Worm (Caenorhabditis elegans) whole organism, L4/young adult: ENCODE data around the gene clec-22.

Experiments used
- W03F9.2 ChIP-seq: fragments of 150-350 bp; optimal IDR thresholded peaks from 2 replicates; lab custom pipeline; 2014; ENCODE audit warnings: missing biosample characterization, missing genetic modification characterization
- dao-5 ChIP-seq: sonication (generic microtip); optimal IDR thresholded peaks from 2 replicates; lab custom pipeline; 2016; ENCODE audit warnings: missing genotype, missing genetic modification characterization, moderate library complexity, missing compliant biosample characterization
- him-1 ChIP-seq: sonication (generic microtip); optimal IDR thresholded peaks from 2 replicates; lab custom pipeline; 2016; ENCODE audit warnings: missing genotype, missing genetic modification reagents, missing genetic modification characterization, missing compliant biosample characterization

Gene clec-22

DNA sequence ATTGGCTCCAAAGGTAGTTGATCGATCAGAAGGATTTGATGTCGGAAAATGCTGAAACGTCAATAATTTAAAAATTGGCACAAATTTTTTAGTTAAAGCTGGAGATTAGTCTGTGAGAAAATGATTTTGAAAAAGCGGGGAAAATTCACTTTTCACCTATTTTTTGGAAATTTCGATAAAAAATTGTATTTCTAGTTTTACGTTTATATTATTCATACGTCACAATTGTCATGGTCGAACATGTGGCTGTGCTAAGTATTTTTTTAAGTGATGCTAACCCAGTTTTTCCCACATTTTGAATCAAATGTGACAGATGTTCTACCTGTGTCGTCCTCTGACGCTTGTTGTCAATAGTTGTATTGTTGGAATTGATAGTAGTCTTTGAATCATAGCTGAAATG is 21.3 kb downstream of the clec-22 start:
- TF ChIP-seq dao-5 (tag; lab: Kevin White, UChicago): no peak

DNA sequence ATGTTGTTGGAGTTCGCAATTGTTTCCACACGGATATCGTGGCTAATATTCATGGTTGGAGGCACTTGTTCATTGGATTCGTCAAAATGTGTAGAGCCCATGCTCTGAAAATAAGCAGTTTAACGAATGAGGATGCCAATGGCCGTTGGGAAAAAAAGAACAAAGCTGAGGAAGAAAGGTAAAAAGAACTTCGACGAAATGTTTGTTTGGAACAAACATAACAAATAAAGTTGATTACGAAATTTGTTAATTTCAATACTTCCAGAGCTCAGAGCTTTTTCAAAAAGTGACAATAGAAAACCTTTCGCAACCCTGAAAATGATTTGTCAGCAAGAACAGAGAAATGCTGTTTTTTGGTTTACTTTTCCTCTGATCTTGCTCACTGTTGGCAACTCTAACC is 21.8 kb downstream of the clec-22 start, which contains the start of gene F09C6.3:
Gene F09C6.3 (minus strand): TSS at position 101 of the 400 bp plus-strand sequence.
- TF ChIP-seq W03F9.2 (tag; lab: Kevin White, UChicago) (no peak), him-1 (tag; lab: Kevin White, UChicago) (no peak), dao-5 (tag; lab: Kevin White, UChicago) (no peak)

DNA sequence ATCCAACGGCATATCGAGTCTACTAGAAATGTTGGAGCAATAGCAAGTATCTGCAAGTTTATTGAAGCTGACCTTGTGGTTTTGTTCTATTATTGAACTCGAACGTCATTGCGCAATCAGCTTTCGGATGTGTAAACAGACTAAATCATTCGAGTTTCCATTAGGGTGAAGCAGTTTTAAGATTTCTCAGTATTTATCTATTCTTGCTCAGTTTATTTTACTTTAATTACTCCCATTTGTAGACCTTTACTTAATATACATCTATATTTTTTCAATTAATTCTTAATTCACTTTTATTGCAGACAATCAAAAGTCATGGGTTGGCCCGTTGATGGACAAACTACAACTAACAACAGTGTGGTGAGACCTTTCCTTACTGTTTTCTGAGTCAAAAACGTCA is 22.4 kb downstream of the clec-22 start, which contains the start of gene F09C6.14:
Gene F09C6.14 (plus strand): TSS at position 301 of the 400 bp plus-strand sequence.
- TF ChIP-seq W03F9.2 (tag; lab: Kevin White, UChicago): no peak
- no peak for TF ChIP-seq him-1 (tag; lab: Kevin White, UChicago)
- no peak for TF ChIP-seq dao-5 (tag; lab: Kevin White, UChicago)

DNA sequence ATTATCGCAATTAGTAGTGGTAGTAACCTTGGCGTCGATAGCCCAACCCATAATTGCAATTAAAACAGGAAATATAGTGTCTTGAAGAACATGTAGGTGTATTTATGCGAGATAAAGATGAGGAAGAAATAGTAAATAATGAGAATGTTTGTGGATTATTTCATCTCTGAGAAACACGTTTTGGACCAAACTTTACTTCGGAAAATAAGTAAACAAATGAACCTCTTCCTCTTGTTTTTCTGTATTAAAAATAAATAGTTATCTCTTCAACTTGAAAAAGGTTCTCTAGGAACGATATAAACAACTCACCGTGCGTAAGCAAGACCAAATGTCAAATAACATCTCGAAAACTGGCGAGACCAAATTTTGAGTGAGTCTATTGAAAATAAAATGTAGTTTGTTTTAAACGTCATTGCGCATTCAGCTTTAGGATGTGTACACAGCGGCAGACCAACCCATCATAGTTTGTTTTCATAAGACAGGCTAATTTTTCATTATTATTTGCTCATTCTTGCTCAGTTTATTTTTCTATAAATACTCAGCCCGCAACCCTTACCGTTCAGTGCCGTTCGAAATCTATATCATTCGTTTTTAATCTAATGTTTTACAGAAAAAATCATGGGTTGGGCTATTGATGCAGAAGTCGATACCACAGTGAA is 24.2 kb downstream of the clec-22 start, which contains the start of the genes F09C6.11 and F09C6.12:
Gene F09C6.11 (minus strand): TSS at position 51 of the 659 bp plus-strand sequence.
Gene F09C6.12 (plus strand): TSS at position 609 of the 659 bp plus-strand sequence.
- TF ChIP-seq W03F9.2 (tag; lab: Kevin White, UChicago) (no peak), him-1 (tag; lab: Kevin White, UChicago) (no peak), dao-5 (tag; lab: Kevin White, UChicago) (no peak)

DNA sequence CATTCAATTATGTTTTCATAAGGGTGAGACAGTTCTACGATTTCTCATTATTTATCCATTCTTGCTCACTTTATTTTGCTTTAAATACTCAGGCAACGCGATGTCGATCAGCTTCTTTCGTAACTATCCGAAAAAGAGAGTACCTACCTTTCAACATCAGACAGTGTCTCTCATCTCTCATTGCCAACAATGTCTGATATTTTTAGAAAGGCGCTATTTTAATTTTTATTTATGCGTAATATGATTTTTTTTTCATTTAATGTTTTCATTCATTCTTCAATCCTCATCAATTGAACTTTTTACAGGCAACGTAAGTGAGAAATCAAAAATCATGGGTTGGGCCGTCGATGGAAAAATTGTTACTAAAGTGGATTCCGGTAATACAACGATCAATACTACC is 26.5 kb downstream of the clec-22 start, which contains the start of gene F09C6.13:
Gene F09C6.13 (plus strand): TSS at position 301 of the 400 bp plus-strand sequence.
- TF ChIP-seq W03F9.2 (tag; lab: Kevin White, UChicago): no peak
- TF ChIP-seq him-1 (tag; lab: Kevin White, UChicago): no peak
- TF ChIP-seq dao-5 (tag; lab: Kevin White, UChicago): no peak

DNA sequence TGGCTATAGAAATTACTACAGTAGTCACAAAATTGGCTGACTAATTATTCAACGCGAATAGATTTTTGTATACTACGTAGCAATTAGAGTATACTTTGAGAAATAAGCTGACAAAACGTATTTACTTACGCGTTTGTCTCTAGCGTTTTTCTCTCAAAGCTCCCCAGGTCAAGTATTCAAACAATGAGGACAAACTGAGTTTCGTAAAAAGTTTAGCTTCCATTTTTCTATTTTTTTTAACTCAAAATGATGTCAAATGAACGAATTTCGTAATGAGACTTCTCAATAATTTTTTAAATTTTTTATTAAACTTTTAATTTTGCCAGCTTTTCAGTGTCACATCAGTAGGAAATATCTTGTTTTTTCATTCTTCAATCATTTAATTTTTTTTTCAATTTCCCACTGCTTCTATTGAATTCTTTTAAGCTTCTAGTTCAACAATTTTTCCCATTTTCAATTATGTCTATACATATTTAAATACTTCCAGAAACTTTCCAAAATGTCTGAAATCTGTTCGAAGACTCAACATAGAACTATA is 30.6 kb downstream of the clec-22 start, which contains the start of the genes ifas-2 and fbxa-44:
Gene ifas-2 (minus strand): TSS at position 101 of the 538 bp plus-strand sequence.
Gene fbxa-44 (plus strand): TSS at position 488 of the 538 bp plus-strand sequence.
- TF ChIP-seq him-1 (tag; lab: Kevin White, UChicago) (no peak), W03F9.2 (tag; lab: Kevin White, UChicago) (no peak), dao-5 (tag; lab: Kevin White, UChicago) (no peak)

DNA sequence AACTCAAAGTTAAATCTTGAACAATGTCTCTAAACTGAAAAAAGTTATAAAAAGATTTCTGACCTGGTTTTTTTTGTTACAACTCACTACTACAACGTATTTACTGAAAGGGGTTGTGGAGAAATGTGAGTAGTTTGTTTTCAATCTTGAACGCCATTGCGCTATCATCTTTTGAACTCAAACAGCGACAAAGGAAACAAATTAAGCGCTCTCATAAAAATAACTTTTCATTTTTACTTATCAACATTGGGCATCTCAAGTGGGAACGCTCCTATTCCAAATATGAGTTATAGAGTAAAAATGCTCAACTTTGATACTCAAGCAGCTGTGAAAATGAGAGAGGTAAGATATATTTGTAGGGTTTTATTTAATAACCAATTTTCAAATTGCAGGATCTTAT is 35.2 kb downstream of the clec-22 start, which contains the start of gene F09C6.15:
Gene F09C6.15 (plus strand): TSS at position 301 of the 400 bp plus-strand sequence.
- TF ChIP-seq dao-5 (tag; lab: Kevin White, UChicago) (no peak), W03F9.2 (tag; lab: Kevin White, UChicago) (no peak), him-1 (tag; lab: Kevin White, UChicago) (no peak)

DNA sequence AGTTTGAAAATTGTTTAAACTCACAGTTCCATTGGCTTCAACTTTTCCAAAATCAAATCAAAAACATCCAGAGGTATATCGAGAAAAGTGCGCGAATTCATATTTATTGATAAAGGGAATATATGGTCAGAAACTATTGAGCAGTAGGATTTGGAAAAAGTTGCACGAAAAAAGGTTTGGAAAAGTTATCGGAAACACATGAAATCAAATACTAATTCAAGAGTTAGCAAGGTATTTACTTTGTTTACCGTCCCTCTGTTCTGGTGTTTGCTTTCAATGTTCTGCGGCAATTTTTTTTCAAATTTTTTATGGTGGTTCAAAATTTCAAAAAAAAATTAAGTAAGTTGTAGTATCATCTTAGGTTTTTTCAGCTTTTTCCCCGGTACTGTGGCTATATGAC is 41.1 kb downstream of the clec-22 start, which contains the start of gene fbxa-45:
Gene fbxa-45 (minus strand): TSS at position 101 of the 400 bp plus-strand sequence.
- TF ChIP-seq W03F9.2 (tag; lab: Kevin White, UChicago) (no peak), him-1 (tag; lab: Kevin White, UChicago) (no peak), dao-5 (tag; lab: Kevin White, UChicago) (no peak)

DNA sequence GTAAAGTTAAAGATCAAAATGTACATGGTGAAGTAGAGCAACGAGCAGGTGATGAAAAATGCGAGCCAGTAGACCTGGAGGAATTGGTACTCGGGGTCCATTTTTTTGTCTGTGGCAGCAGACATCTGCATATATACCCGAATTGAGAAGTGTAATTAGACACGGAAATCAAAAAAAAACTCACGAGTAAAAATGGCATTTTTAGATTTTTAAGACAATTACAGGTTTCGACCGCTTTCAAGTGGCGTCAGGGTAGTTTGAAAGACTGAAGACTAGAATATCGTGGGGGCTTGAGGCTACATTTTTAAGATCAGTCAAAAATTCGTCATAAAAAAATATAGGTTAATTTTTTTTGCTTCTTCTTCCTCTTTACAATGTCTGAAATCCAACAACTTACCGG is 44.5 kb downstream of the clec-22 start, which contains the start of gene srd-68:
Gene srd-68 (minus strand): TSS at position 101 of the 400 bp plus-strand sequence.
- TF ChIP-seq him-1 (tag; lab: Kevin White, UChicago) (no peak), dao-5 (tag; lab: Kevin White, UChicago) (no peak), W03F9.2 (tag; lab: Kevin White, UChicago) (no peak)

DNA sequence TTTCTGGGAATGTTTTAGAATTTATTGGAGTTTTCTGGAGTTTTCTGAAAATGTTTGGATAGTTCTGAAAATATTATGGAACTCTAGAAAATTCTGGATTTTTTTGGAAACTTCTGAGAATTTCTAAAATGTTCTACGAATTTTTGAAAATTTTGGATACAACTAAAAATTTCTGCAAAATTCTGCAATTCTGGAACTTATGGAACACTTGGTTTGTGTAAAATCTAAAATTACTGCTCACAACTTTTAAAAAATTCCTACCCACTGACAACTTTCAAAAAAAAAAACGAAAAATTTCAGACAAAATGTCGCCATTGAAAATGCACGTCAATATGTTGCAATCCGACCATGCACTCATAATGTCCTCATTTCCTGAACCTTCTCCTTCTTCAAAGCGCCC is 46.4 kb downstream of the clec-22 start, which contains the start of gene nhr-262:
Gene nhr-262 (plus strand): TSS at position 301 of the 400 bp plus-strand sequence.
- TF ChIP-seq W03F9.2 (tag; lab: Kevin White, UChicago): no peak
- no peak for TF ChIP-seq him-1 (tag; lab: Kevin White, UChicago)
- no peak for TF ChIP-seq dao-5 (tag; lab: Kevin White, UChicago)
